Worm (Caenorhabditis elegans) whole organism, L1 larva: ENCODE results near the gene ugt-9.

Source experiments
- C34B4.2 ChIP-seq: sonication (generic microtip); optimal IDR thresholded peaks from 2 replicates; lab custom pipeline; 2017; ENCODE audit warnings: mild to moderate bottlenecking, missing genetic modification characterization, missing compliant biosample characterization
- aha-1 ChIP-seq: fragments of 150-350 bp; optimal IDR thresholded peaks from 2 replicates; lab custom pipeline; 2014; ENCODE audit warnings: missing biosample characterization, missing genetic modification characterization
- blmp-1 ChIP-seq: fragments of 150-350 bp; optimal IDR thresholded peaks from 2 replicates; lab custom pipeline; 2014; ENCODE audit warnings: missing biosample characterization, missing genetic modification characterization
- ceh-8 ChIP-seq: fragments of 200-800 bp; sonication (Bioruptor generic); optimal IDR thresholded peaks from 2 replicates; lab custom pipeline; 2018; ENCODE audit warnings: mild to moderate bottlenecking, missing genetic modification characterization, moderate library complexity, missing compliant biosample characterization
- ceh-82 ChIP-seq, 3 experiments: fragments of 150-350 bp in 1 of 3; sonication (generic microtip) in 2 of 3; optimal IDR thresholded peaks; 2 replicates each; lab custom pipeline; 2014 to 2017; ENCODE audit warnings: missing biosample characterization in 3 of 3, missing genetic modification characterization in 3 of 3
- ceh-88 ChIP-seq: fragments of 200-800 bp; sonication (Bioruptor generic); IDR thresholded peaks from 2 replicates; pipeline ENCODE4 v1.3.6; 2022; ENCODE audit warnings: missing genetic modification characterization, missing compliant biosample characterization
- ces-1 ChIP-seq: fragments of 150-350 bp; optimal IDR thresholded peaks from 2 replicates; lab custom pipeline; 2014; ENCODE audit warnings: missing biosample characterization, missing genetic modification reagents, missing genetic modification characterization
- dpl-1 ChIP-seq, 3 experiments: fragments of 150-350 bp in 2 of 3; sonication (generic microtip) in 1 of 3; optimal IDR thresholded peaks; 2 replicates each; lab custom pipeline; 2014 to 2017; ENCODE audit warnings: missing biosample characterization in 3 of 3, missing genetic modification characterization in 3 of 3, missing genetic modification reagents in 3 of 3
- efl-3 ChIP-seq: fragments of 200-800 bp; sonication (Bioruptor generic); optimal IDR thresholded peaks from 2 replicates; lab custom pipeline; 2018; ENCODE audit warnings: mild to moderate bottlenecking, missing genetic modification characterization, missing compliant biosample characterization
- egl-13 ChIP-seq: sonication (generic microtip); optimal IDR thresholded peaks from 2 replicates; lab custom pipeline; 2016; ENCODE audit warnings: missing genotype, missing genetic modification reagents, missing genetic modification characterization, missing compliant biosample characterization
- elt-3 ChIP-seq, 6 experiments: fragments of 150-350 bp in 1 of 6; sonication (generic microtip); optimal IDR thresholded peaks; 2 replicates each; lab custom pipeline; 2017 to 2018; ENCODE audit warnings: missing biosample characterization in 6 of 6, missing genetic modification characterization in 6 of 6, inconsistent platforms in 1 of 6
- fkh-10 ChIP-seq: sonication (generic microtip); optimal IDR thresholded peaks from 2 replicates; lab custom pipeline; 2017; ENCODE audit warnings: missing biosample characterization, missing genetic modification reagents, missing genetic modification characterization
- grh-1 ChIP-seq: fragments of 200-800 bp; sonication (Bioruptor generic); IDR thresholded peaks from 2 replicates; pipeline ENCODE4 v1.3.6; 2022; ENCODE audit warnings: missing genetic modification reagents, missing genetic modification characterization, missing compliant biosample characterization
- hlh-17 ChIP-seq: fragments of 200-800 bp; sonication (Bioruptor generic); optimal IDR thresholded peaks from 2 replicates; lab custom pipeline; 2018; ENCODE audit warnings: missing genetic modification characterization, mild to moderate bottlenecking, missing compliant biosample characterization, moderate library complexity, borderline replicate concordance
- irx-1 ChIP-seq: sonication (generic microtip); optimal IDR thresholded peaks from 2 replicates; lab custom pipeline; 2016; ENCODE audit warnings: missing genetic modification characterization, missing compliant biosample characterization
- isw-1 ChIP-seq: fragments of 200-800 bp; sonication (Bioruptor generic); IDR thresholded peaks from 2 replicates; pipeline ENCODE4 v1.3.6; 2022; ENCODE audit warnings: missing genetic modification characterization, missing compliant biosample characterization
- jun-1 ChIP-seq: fragments of 150-350 bp; optimal IDR thresholded peaks from 2 replicates; lab custom pipeline; 2014; ENCODE audit warnings: missing biosample characterization, missing genetic modification reagents, missing genetic modification characterization
- lin-13 ChIP-seq: fragments of 150-350 bp; optimal IDR thresholded peaks from 2 replicates; lab custom pipeline; 2014; ENCODE audit warnings: missing biosample characterization, missing genetic modification reagents, missing genetic modification characterization
- lin-14 ChIP-seq: fragments of 200-800 bp; sonication (Bioruptor generic); optimal IDR thresholded peaks from 2 replicates; lab custom pipeline; 2018; ENCODE audit warnings: mild to moderate bottlenecking, missing genetic modification characterization, moderate library complexity, missing compliant biosample characterization
- lir-3 ChIP-seq: sonication (generic microtip); optimal IDR thresholded peaks from 2 replicates; lab custom pipeline; 2016; ENCODE audit warnings: mild to moderate bottlenecking, missing genetic modification characterization, moderate library complexity, missing compliant biosample characterization; ENCODE audit not compliant: poor library complexity
- lsy-2 ChIP-seq, 2 experiments: fragments of 150-350 bp; optimal IDR thresholded peaks; 2 replicates each; lab custom pipeline; 2014; ENCODE audit warnings: missing biosample characterization in 2 of 2, missing genetic modification characterization in 2 of 2
- mdl-1 ChIP-seq, 2 experiments: fragments of 150-350 bp; optimal IDR thresholded peaks; 2 replicates each; lab custom pipeline; 2014 to 2017; ENCODE audit warnings: missing biosample characterization in 2 of 2, missing genetic modification characterization in 2 of 2, inconsistent platforms in 1 of 2
- mef-2 ChIP-seq: fragments of 150-350 bp; optimal IDR thresholded peaks from 2 replicates; lab custom pipeline; 2014; ENCODE audit warnings: missing biosample characterization, missing genetic modification characterization
- mep-1 ChIP-seq: fragments of 150-350 bp; optimal IDR thresholded peaks from 2 replicates; lab custom pipeline; 2014; ENCODE audit warnings: missing biosample characterization, missing genetic modification characterization
- nhr-11 ChIP-seq: fragments of 150-350 bp; optimal IDR thresholded peaks from 2 replicates; lab custom pipeline; 2014; ENCODE audit warnings: missing biosample characterization, missing genetic modification characterization
- nhr-12 ChIP-seq: sonication (generic microtip); optimal IDR thresholded peaks from 2 replicates; lab custom pipeline; 2017; ENCODE audit warnings: missing biosample characterization, missing genetic modification characterization
- nhr-19 ChIP-seq: fragments of 200-800 bp; sonication (Bioruptor generic); conservative IDR thresholded peaks from 2 replicates; pipeline ENCODE4 v1.3.6; 2022; ENCODE audit warnings: missing genetic modification characterization, missing compliant biosample characterization
- nhr-20 ChIP-seq: sonication (generic microtip); optimal IDR thresholded peaks from 2 replicates; lab custom pipeline; 2016; ENCODE audit warnings: mild to moderate bottlenecking, missing genetic modification characterization, missing compliant biosample characterization
- nhr-237 ChIP-seq: fragments of 150-350 bp; optimal IDR thresholded peaks from 2 replicates; lab custom pipeline; 2014; ENCODE audit warnings: missing biosample characterization, missing genetic modification characterization
- nhr-84 ChIP-seq: sonication (generic microtip); optimal IDR thresholded peaks from 2 replicates; lab custom pipeline; 2017; ENCODE audit warnings: missing biosample characterization, missing genetic modification characterization
- nhr-85 ChIP-seq: sonication (generic microtip); peaks from one replicate; lab custom pipeline; 2016; ENCODE audit warnings: missing genetic modification characterization, inconsistent platforms, missing compliant biosample characterization
- nhr-90 ChIP-seq: sonication (generic microtip); optimal IDR thresholded peaks from 2 replicates; lab custom pipeline; 2016; ENCODE audit warnings: mild to moderate bottlenecking, missing genetic modification characterization, missing compliant biosample characterization; ENCODE audit not compliant: poor library complexity
- pag-3 ChIP-seq: sonication (generic microtip); optimal IDR thresholded peaks from 2 replicates; lab custom pipeline; 2017; ENCODE audit warnings: missing genetic modification characterization, mild to moderate bottlenecking, missing compliant biosample characterization, antibody characterized with exemption, borderline replicate concordance; ENCODE audit not compliant: insufficient read depth
- pax-3 ChIP-seq: fragments of 200-800 bp; sonication (Bioruptor generic); optimal IDR thresholded peaks from 2 replicates; lab custom pipeline; 2018; ENCODE audit warnings: mild to moderate bottlenecking, missing genetic modification characterization, moderate library complexity, missing compliant biosample characterization
- rnt-1 ChIP-seq: sonication (generic microtip); optimal IDR thresholded peaks from 2 replicates; lab custom pipeline; 2016; ENCODE audit warnings: mild to moderate bottlenecking, missing genetic modification characterization, moderate library complexity, missing compliant biosample characterization
- snpc-4 ChIP-seq: fragments of 150-350 bp; optimal IDR thresholded peaks from 2 replicates; lab custom pipeline; 2014; ENCODE audit warnings: missing biosample characterization, missing genetic modification characterization
- sox-4 ChIP-seq: sonication (generic microtip); optimal IDR thresholded peaks from 2 replicates; lab custom pipeline; 2016; ENCODE audit warnings: missing genetic modification characterization, missing compliant biosample characterization
- sptf-1 ChIP-seq: fragments of 150-350 bp; optimal IDR thresholded peaks from 2 replicates; lab custom pipeline; 2014; ENCODE audit warnings: missing biosample characterization, missing genetic modification characterization
- sup-37 ChIP-seq: fragments of 200-800 bp; sonication (Bioruptor generic); optimal IDR thresholded peaks from 2 replicates; lab custom pipeline; 2018; ENCODE audit warnings: mild to moderate bottlenecking, missing genetic modification characterization, missing compliant biosample characterization
- swsn-7 ChIP-seq: sonication (generic microtip); optimal IDR thresholded peaks from 2 replicates; lab custom pipeline; 2016; ENCODE audit warnings: missing genetic modification characterization, missing compliant biosample characterization
- tlp-1 ChIP-seq: fragments of 150-350 bp; optimal IDR thresholded peaks from 2 replicates; lab custom pipeline; 2014; ENCODE audit warnings: missing biosample characterization, missing genetic modification characterization
- unc-130 ChIP-seq: fragments of 150-350 bp; optimal IDR thresholded peaks from 2 replicates; lab custom pipeline; 2017; ENCODE audit warnings: missing biosample characterization, missing genetic modification characterization, inconsistent platforms
- unc-30 ChIP-seq: sonication (generic microtip); optimal IDR thresholded peaks from 2 replicates; lab custom pipeline; 2017; ENCODE audit warnings: missing biosample characterization, missing genetic modification characterization
- unc-98 ChIP-seq: fragments of 200-800 bp; sonication (Bioruptor generic); IDR thresholded peaks from 2 replicates; pipeline ENCODE4 v1.3.6; 2022; ENCODE audit warnings: missing genetic modification characterization, missing compliant biosample characterization
- vab-15 ChIP-seq: sonication (generic microtip); optimal IDR thresholded peaks from 2 replicates; lab custom pipeline; 2017; ENCODE audit warnings: missing genotype, mild to moderate bottlenecking, missing genetic modification characterization, missing compliant biosample characterization
- xbp-1 ChIP-seq: sonication (generic microtip); optimal IDR thresholded peaks from 2 replicates; lab custom pipeline; 2016; ENCODE audit warnings: missing genetic modification characterization, missing compliant biosample characterization
- zip-4 ChIP-seq: fragments of 200-800 bp; sonication (Bioruptor generic); optimal IDR thresholded peaks from 2 replicates; lab custom pipeline; 2018; ENCODE audit warnings: mild to moderate bottlenecking, missing genetic modification characterization, moderate library complexity, missing compliant biosample characterization
- ztf-4 ChIP-seq: fragments of 150-350 bp; optimal IDR thresholded peaks from 2 replicates; lab custom pipeline; 2014; ENCODE audit warnings: missing biosample characterization, missing genetic modification characterization

ugt-9 gene

DNA sequence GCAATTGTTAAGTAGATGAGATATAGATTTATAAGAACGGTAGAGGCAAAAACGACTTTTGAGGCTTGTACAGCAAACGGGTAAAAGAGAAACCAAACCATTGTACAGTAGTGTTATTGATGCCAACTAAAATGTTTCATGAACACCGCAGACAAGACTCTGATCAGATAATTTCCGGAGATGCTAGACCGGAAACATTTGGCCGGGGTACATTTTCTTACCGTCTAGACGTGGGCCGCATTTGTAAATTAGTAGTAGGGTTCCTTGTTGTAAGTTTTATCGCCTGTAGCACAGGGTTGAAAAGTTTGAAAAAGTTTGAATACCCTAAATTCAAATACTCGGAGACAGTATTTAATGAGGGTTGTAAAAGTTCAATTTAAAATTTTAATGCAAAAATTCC lies 14.5 kb upstream of the ugt-9 start, which contains the start of gene str-32:
Gene str-32, minus strand, starts transcription at position 101 of the 400 bp plus-strand sequence.
- TF ChIP-seq nhr-12 (tag; lab: Kevin White, UChicago) (no peak), dpl-1 (GFP tag; optimal IDR thresholded peaks at IDR 0.05; lab: Kevin White, UChicago) (no peak), vab-15 (tag; lab: Kevin White, UChicago) (no peak), jun-1 (tag; lab: Kevin White, UChicago) (no peak), lir-3 (no peak), grh-1 (GFP tag; lab: Robert Waterston, UW) (no peak), rnt-1 (tag; lab: Kevin White, UChicago) (no peak), lsy-2 (tag; optimal IDR thresholded peaks at IDR 0.05; lab: Kevin White, UChicago) (no peak), mef-2 (tag; lab: Kevin White, UChicago) (no peak), swsn-7 (no peak), pax-3 (no peak), unc-98 (GFP tag; lab: Robert Waterston, UW) (no peak), blmp-1 (tag; lab: Kevin White, UChicago) (no peak), nhr-85 (no peak), nhr-237 (tag; lab: Kevin White, UChicago) (no peak), egl-13 (tag; lab: Kevin White, UChicago) (no peak), ztf-4 (tag; lab: Kevin White, UChicago) (no peak), lin-13 (no peak)
- TF ChIP-seq, all 84 proteins: peak for 0

DNA sequence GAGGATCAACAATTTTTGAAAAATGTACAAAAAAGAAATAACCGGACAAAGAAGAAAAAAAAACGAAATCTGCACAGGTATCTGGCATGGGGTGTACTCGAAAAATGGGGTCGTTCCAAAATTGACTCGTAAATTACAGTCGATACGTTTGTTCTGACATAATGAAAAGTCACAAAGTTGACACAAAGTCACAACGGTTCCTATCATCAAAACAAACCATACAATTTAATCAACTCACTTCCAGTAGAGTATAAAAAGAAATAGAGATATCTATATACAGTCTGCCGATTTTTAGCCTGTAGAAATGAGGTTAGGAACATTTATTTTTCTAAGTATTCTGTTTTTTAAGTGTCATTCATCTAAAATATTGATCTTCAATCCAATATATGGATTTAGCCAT lies 11.4 kb upstream of the ugt-9 start, which contains the start of gene T19H12.12:
Gene T19H12.12, plus strand, starts transcription at position 301 of the 400 bp plus-strand sequence.
- TF ChIP-seq dpl-1 (GFP tag; optimal IDR thresholded peaks at IDR 0.05; lab: Kevin White, UChicago) (no peak), irx-1 (tag; lab: Kevin White, UChicago) (no peak), sptf-1 (tag; lab: Kevin White, UChicago) (no peak), ceh-8 (no peak), isw-1 (no peak), lir-3 (no peak), hlh-17 (no peak), pag-3 (tag; lab: Kevin White, UChicago) (no peak), ceh-88 (GFP tag; lab: Robert Waterston, UW) (no peak), xbp-1 (tag; lab: Kevin White, UChicago) (no peak), mep-1 (tag; lab: Kevin White, UChicago) (no peak), sox-4 (tag; lab: Kevin White, UChicago) (no peak), nhr-19 (no peak), ztf-4 (tag; lab: Kevin White, UChicago) (no peak)

DNA sequence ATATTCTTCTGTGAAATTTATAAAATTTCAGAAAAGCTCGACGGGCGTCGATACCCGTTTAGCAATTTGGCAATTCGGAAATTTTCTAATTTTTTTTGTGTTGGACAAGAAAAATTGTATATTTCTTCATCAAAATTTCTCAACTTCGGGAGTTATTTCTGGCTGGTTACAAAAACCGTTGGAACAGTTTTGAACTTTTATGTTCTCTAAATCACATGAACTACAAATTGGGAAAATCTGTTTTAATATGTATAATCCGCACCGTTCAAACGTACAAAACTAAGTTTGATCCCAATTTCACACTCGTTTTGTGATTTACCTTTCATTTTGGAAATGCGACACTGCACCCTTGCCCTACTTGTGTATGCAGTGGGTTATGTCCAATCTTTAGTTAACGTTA lies 10.5 kb upstream of the ugt-9 start, which contains the start of gene T19H12.3:
Gene T19H12.3, plus strand, starts transcription at position 301 of the 400 bp plus-strand sequence.
- no peak for TF ChIP-seq nhr-84 (tag; lab: Kevin White, UChicago)
- TF ChIP-seq irx-1 (tag; lab: Kevin White, UChicago) = no peak
- no peak for TF ChIP-seq unc-30 (tag; lab: Kevin White, UChicago)
- no peak for TF ChIP-seq lsy-2 (tag; optimal IDR thresholded peaks at IDR 0.05; lab: Kevin White, UChicago)
- TF ChIP-seq ceh-82 (tag; optimal IDR thresholded peaks at IDR 0.05; lab: Kevin White, UChicago) = no peak
- no peak for TF ChIP-seq xbp-1 (tag; lab: Kevin White, UChicago)
- no peak for TF ChIP-seq vab-15 (tag; lab: Kevin White, UChicago)

DNA sequence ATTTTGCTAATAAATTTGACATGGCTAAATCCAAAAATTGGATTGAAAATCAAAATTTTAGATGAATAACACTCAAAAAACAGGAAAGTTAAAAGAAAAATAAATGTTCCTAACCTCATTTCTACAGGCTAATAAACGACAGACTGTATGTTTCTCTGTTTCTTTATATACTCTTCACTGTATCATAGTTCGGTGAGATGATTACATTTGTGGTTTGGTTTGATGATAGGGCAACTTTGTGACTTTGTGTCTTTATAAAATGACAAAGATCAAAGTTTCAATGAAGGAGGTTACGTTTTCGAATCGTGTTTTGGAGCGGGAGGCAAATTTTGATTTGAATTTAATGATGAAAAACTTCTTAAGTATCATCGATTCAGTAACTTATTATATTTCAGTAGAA lies 6.4 kb upstream of the ugt-9 start, which contains the start of gene ugt-12:
Gene ugt-12, minus strand, starts transcription at position 153 of the 400 bp plus-strand sequence.
- no peak for TF ChIP-seq C34B4.2
- no peak for TF ChIP-seq nhr-19
- no peak for TF ChIP-seq sup-37 (GFP tag; lab: Kevin White, UChicago)
- TF ChIP-seq mdl-1 (tag; optimal IDR thresholded peaks at IDR 0.05; lab: Kevin White, UChicago) = no peak
- TF ChIP-seq unc-130 (tag; lab: Kevin White, UChicago) = no peak
- no peak for TF ChIP-seq ceh-8
- peak; percentile 61 for TF ChIP-seq lin-14 (GFP tag; lab: Kevin White, UChicago)
- no peak for TF ChIP-seq nhr-11 (tag; lab: Kevin White, UChicago)
- TF ChIP-seq ces-1 = no peak
- no peak for TF ChIP-seq efl-3 (GFP tag; lab: Kevin White, UChicago)
- TF ChIP-seq tlp-1 (tag; lab: Kevin White, UChicago) = no peak
- no peak for TF ChIP-seq zip-4
- no peak for TF ChIP-seq aha-1 (tag; lab: Kevin White, UChicago)
- TF ChIP-seq fkh-10 (GFP tag; lab: Kevin White, UChicago) = no peak
- TF ChIP-seq nhr-90 = no peak
- peak; percentile 52 for TF ChIP-seq nhr-20 (tag; lab: Kevin White, UChicago)
- no peak for TF ChIP-seq snpc-4 (tag; lab: Kevin White, UChicago)
- TF ChIP-seq elt-3 (tag; optimal IDR thresholded peaks at IDR 0.05; lab: Kevin White, UChicago) = peak in 2 of 6 experiments; percentile 10 to 37
